Worm (Caenorhabditis elegans): ENCODE results near the gene Y6E2A.10.
"Not testable (repeated sequence)": the region's sequence is repeated elsewhere in the genome, so short reads cannot be mapped to it uniquely, and the experiment has no call there.

Y6E2A.10 gene

ce11 chrV:15748343-15748742, 18.0 kb upstream of the Y6E2A.10 start, which contains the start of gene T23D5.8:
TSS of gene T23D5.8 (minus strand) at chrV:15748443.
- TF ChIP-seq lin-13, zip-4, dpl-1 (GFP tag; optimal IDR thresholded peaks at IDR 0.05): not testable (repeated sequence)

- not testable (repeated sequence) for TF ChIP-seq lsy-2 (tag; optimal IDR thresholded peaks at IDR 0.05); unc-62 (GFP tag; optimal IDR thresholded peaks at IDR 0.05); snpc-4 (tag; optimal IDR thresholded peaks at IDR 0.05)
Observed at ce11 chrV:15744366-15744765, 14.0 kb upstream of the Y6E2A.10 start, which contains the start of gene str-19. TSS of gene str-19 (minus strand) at chrV:15744466.

ce11 chrV:15741851-15742250, 11.5 kb upstream of the Y6E2A.10 start, which contains the start of gene str-18:
TSS of gene str-18 (minus strand) at chrV:15741951.
- TF ChIP-seq isw-1 (GFP tag; IDR thresholded peaks at IDR 0.05) (no peak), egl-27 (tag; optimal IDR thresholded peaks at IDR 0.05) (no peak), mab-9 (GFP tag; IDR thresholded peaks at IDR 0.05) (no peak), efl-1 (optimal IDR thresholded peaks at IDR 0.05) (no peak), efl-1 (GFP tag; optimal IDR thresholded peaks at IDR 0.05 in 1 of 2) (no peak), vab-15 (tag; optimal IDR thresholded peaks at IDR 0.05) (no peak), blmp-1 (tag; optimal IDR thresholded peaks at IDR 0.05) (no peak), mep-1 (tag; optimal IDR thresholded peaks at IDR 0.05) (no peak), fkh-4 (tag; optimal IDR thresholded peaks at IDR 0.05; ENCODE audit: borderline replicate concordance) (no peak), ces-1 (GFP tag; optimal IDR thresholded peaks at IDR 0.05) (no peak), fkh-8 (tag; optimal IDR thresholded peaks at IDR 0.05) (no peak), nhr-84 (tag; optimal IDR thresholded peaks at IDR 0.05) (no peak), nhr-20 (tag; optimal IDR thresholded peaks at IDR 0.05) (no peak)

- no peak for TF ChIP-seq snu-23 (GFP tag; optimal IDR thresholded peaks at IDR 0.05)
- no peak for TF ChIP-seq elt-3 (tag; optimal IDR thresholded peaks at IDR 0.05)
- no peak for TF ChIP-seq tbx-2 (tag; optimal IDR thresholded peaks at IDR 0.05)
- TF ChIP-seq zag-1 (tag; optimal IDR thresholded peaks at IDR 0.05), result no peak
- no peak for TF ChIP-seq lin-39 (tag; optimal IDR thresholded peaks at IDR 0.05)
- TF ChIP-seq nhr-20 (tag; optimal IDR thresholded peaks at IDR 0.05), result no peak
- TF ChIP-seq Y116A8C.19 (tag; optimal IDR thresholded peaks at IDR 0.05; ENCODE audit: borderline replicate concordance), result no peak
- TF ChIP-seq mef-2 (tag; optimal IDR thresholded peaks at IDR 0.05), result no peak
- no peak for TF ChIP-seq lsy-2 (tag; optimal IDR thresholded peaks at IDR 0.05)
- no peak for TF ChIP-seq hlh-17 (GFP tag; optimal IDR thresholded peaks at IDR 0.05; ENCODE audit: borderline replicate concordance)
- no peak for TF ChIP-seq efl-3 (GFP tag; optimal IDR thresholded peaks at IDR 0.05)
- no peak for TF ChIP-seq nhr-77 (tag; optimal IDR thresholded peaks at IDR 0.05)
- no peak for TF ChIP-seq xbp-1 (tag; optimal IDR thresholded peaks at IDR 0.05)
- TF ChIP-seq C16A3.4 (tag; optimal IDR thresholded peaks at IDR 0.05), result no peak
- no peak for TF ChIP-seq nhr-47 (tag; optimal IDR thresholded peaks at IDR 0.05)
- TF ChIP-seq C34B4.2 (tag; optimal IDR thresholded peaks at IDR 0.05), result no peak
- TF ChIP-seq nhr-71 (tag; optimal IDR thresholded peaks at IDR 0.05), result no peak
- TF ChIP-seq nhr-90 (tag; optimal IDR thresholded peaks at IDR 0.05; ENCODE audit: poor library complexity), result no peak
Observed at ce11 chrV:15735720-15736119, 5.4 kb upstream of the Y6E2A.10 start, which contains the start of gene str-27. TSS of gene str-27 (minus strand) at chrV:15735820.

- TF ChIP-seq ztf-4 (tag; optimal IDR thresholded peaks at IDR 0.05), result no peak
- no peak for TF ChIP-seq hlh-17 (GFP tag; optimal IDR thresholded peaks at IDR 0.05; ENCODE audit: borderline replicate concordance)
- TF ChIP-seq sptf-1 (tag; optimal IDR thresholded peaks at IDR 0.05), result no peak
- TF ChIP-seq ztf-11 (tag; optimal IDR thresholded peaks at IDR 0.05), result no peak
- no peak for TF ChIP-seq nhr-20 (tag; optimal IDR thresholded peaks at IDR 0.05)
Observed at ce11 chrV:15733568-15733967, 3.2 kb upstream of the Y6E2A.10 start, which contains the start of gene T23D5.3. TSS of gene T23D5.3 (minus strand) at chrV:15733668.
